Worm (Caenorhabditis elegans): ENCODE measurements around the gene cpg-7.

- no peak for TF ChIP-seq fkh-10 (GFP tag; optimal IDR thresholded peaks at IDR 0.05)
- TF ChIP-seq nhr-77 (tag; optimal IDR thresholded peaks at IDR 0.05), result no peak
- no peak for TF ChIP-seq aly-2 (tag; optimal IDR thresholded peaks at IDR 0.05)
- TF ChIP-seq ces-1 (GFP tag; optimal IDR thresholded peaks at IDR 0.05), result no peak
- no peak for TF ChIP-seq lin-39 (tag; optimal IDR thresholded peaks at IDR 0.05)
- no peak for TF ChIP-seq pha-4 (GFP tag; IDR thresholded peaks at IDR 0.05)
- TF ChIP-seq pha-4 (tag; optimal IDR thresholded peaks at IDR 0.05), result no peak
- TF ChIP-seq ztf-11 (tag; optimal IDR thresholded peaks at IDR 0.05), result no peak
- no peak for TF ChIP-seq F44E2.7 (GFP tag; IDR thresholded peaks at IDR 0.05)
Observed at ce11 chrII:14060439-14060838, 48.6 kb downstream of the cpg-7 start, which contains the start of gene W01G7.4.

Data from whole organism, L4 larva.